Worm (Caenorhabditis elegans): ENCODE results near the gene Y59H11AR.4.

Gene Y59H11AR.4

ce11 chrIV:8615314-8615713 is 14.8 kb upstream of the Y59H11AR.4 start:
- TF ChIP-seq hsf-1 (GFP tag; IDR thresholded peaks at IDR 0.05) (no peak), F49E8.2 (tag; optimal IDR thresholded peaks at IDR 0.05; ENCODE audit: insufficient read depth) (no peak), attf-6 (GFP tag; IDR thresholded peaks at IDR 0.05) (no peak), F37B4.10 (GFP tag; IDR thresholded peaks at IDR 0.05) (no peak), rec-8 (tag; optimal IDR thresholded peaks at IDR 0.05) (no peak), snpc-3.4 (tag; optimal IDR thresholded peaks at IDR 0.05) (no peak), lir-1 (GFP tag; conservative IDR thresholded peaks at IDR 0.05) (no peak), F39B2.1 (GFP tag; IDR thresholded peaks at IDR 0.05) (no peak), zfh-2 (GFP tag; conservative IDR thresholded peaks at IDR 0.05) (no peak), hmg-20 (GFP tag; IDR thresholded peaks at IDR 0.05) (no peak), ZK185.1 (tag; optimal IDR thresholded peaks at IDR 0.05; ENCODE audit: poor library complexity, severe bottlenecking) (no peak)

DNA sequence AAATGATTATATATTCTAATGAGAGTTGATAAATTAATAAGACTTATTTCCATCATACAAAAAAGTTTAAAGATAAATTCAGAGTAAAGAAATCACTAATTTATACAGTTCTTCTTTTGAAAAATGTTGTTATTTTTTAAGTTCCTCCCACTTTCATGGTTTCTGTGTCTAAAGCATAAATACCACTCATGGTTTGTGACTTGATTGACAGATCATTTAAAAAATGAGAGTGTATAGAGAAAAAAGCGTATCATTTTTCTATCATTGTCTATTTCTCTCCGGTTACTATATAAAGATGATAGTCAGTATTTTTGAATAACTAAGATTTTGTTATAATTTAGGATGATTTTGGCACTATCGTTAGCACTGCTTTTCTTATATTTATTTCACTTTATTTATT is 14.1 kb upstream of the Y59H11AR.4 start, which contains the start of gene cyp-33E3:
TSS of gene cyp-33E3 (plus strand) at position 316 of the 400 bp plus-strand sequence.
- TF ChIP-seq nhr-80 (tag; optimal IDR thresholded peaks at IDR 0.05): peak; percentile 57
- no peak for TF ChIP-seq madf-6 (GFP tag; IDR thresholded peaks at IDR 0.05)

ce11 chrIV:8611886-8612542 is 11.5 kb upstream of the Y59H11AR.4 start, which contains the start of the genes F42A9.17 and cyp-33E2:
F42A9.17 (minus strand) TSS chrIV:8611936.
cyp-33E2 (plus strand) TSS chrIV:8612334.
- TF ChIP-seq nhr-80 (tag; optimal IDR thresholded peaks at IDR 0.05) (peak; percentile 81), somi-1 (GFP tag; optimal IDR thresholded peaks at IDR 0.05) (no peak)

DNA sequence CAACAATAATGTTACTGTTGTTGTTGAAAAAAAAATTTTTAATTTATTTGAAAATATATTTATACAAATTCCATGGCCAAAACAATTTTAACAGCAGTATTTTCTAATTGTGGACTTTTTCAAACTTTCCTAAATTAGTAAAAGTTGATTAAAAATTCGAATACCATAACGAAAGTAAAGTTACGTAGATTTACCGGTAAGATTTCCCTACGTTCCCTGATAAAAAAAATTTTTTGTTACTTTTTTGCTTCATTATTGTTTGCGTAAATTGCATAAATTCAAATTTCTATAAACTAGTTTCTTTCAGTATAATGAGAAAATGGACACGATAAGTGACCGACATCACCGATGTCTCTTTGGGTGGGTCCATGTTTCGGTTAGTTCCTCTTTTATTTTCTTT is 8.4 kb upstream of the Y59H11AR.4 start, which contains the start of gene F42A9.6:
TSS of gene F42A9.6 (plus strand) at position 301 of the 400 bp plus-strand sequence.
- TF ChIP-seq K12H6.12 (tag; optimal IDR thresholded peaks at IDR 0.05): no peak
- TF ChIP-seq aptf-2 (GFP tag; conservative IDR thresholded peaks at IDR 0.05): no peak
- no peak for TF ChIP-seq tlf-1 (GFP tag; optimal IDR thresholded peaks at IDR 0.05)
- no peak for TF ChIP-seq ceh-100 (GFP tag; IDR thresholded peaks at IDR 0.05)
- no peak for TF ChIP-seq dpff-1 (tag; optimal IDR thresholded peaks at IDR 0.05)
- no peak for TF ChIP-seq mxl-1 (tag; optimal IDR thresholded peaks at IDR 0.05)
- no peak for TF ChIP-seq lir-1 (GFP tag; conservative IDR thresholded peaks at IDR 0.05)
- TF ChIP-seq mcd-1 (GFP tag; IDR thresholded peaks at IDR 0.05): no peak
- no peak for TF ChIP-seq B0336.3 (GFP tag; IDR thresholded peaks at IDR 0.05)
- no peak for TF ChIP-seq K11D2.4 (GFP tag; IDR thresholded peaks at IDR 0.05)
- TF ChIP-seq ama-1 (optimal IDR thresholded peaks at IDR 0.05): no peak
- TF ChIP-seq ama-1 (GFP tag; optimal IDR thresholded peaks at IDR 0.05): no peak
- no peak for TF ChIP-seq die-1 (tag; optimal IDR thresholded peaks at IDR 0.05)

DNA sequence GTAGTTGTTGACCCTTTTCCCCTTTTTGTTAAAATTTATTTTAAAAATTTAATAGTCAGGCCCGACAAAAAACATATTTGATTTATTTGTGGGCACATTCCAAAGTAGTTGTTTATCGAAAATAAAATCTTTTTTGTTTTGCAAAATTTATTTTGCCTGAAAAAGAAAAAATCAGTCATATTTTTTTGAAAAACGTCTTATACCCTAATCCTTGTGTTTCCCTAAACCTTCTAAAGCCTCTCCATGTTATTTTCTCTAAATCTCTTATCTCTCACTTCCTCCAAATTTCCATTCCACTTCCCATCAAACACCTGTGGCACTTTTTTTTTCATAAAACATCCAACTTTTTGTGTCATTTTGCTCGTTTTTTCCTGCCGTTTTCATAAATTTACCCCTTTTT is 7.6 kb upstream of the Y59H11AR.4 start:
- TF ChIP-seq sdz-38 (tag; optimal IDR thresholded peaks at IDR 0.05): no peak
- no peak for TF ChIP-seq aptf-2 (GFP tag; conservative IDR thresholded peaks at IDR 0.05)
- TF ChIP-seq madf-8 (GFP tag; conservative IDR thresholded peaks at IDR 0.05): no peak
- TF ChIP-seq nhr-80 (tag; optimal IDR thresholded peaks at IDR 0.05): no peak
- no peak for TF ChIP-seq ceh-79 (tag; optimal IDR thresholded peaks at IDR 0.05)
- TF ChIP-seq dpl-1 (GFP tag; optimal IDR thresholded peaks at IDR 0.05): no peak
- no peak for TF ChIP-seq sea-2 (GFP tag; IDR thresholded peaks at IDR 0.05)

Data from whole organism, young adult.